Worm (Caenorhabditis elegans) whole organism, L1 larva: ENCODE data around the gene ugt-21.

ENCODE experiments used
- ceh-82 ChIP-seq, 3 experiments: fragments of 150-350 bp in 1 of 3; sonication (generic microtip) in 2 of 3; optimal IDR thresholded peaks; 2 replicates each; lab custom pipeline; 2014 to 2017; ENCODE audit warnings: missing biosample characterization in 3 of 3, missing genetic modification characterization in 3 of 3
- ceh-90 ChIP-seq: sonication (generic microtip); optimal IDR thresholded peaks from 2 replicates; lab custom pipeline; 2016; ENCODE audit warnings: missing genetic modification characterization, missing compliant biosample characterization
- efl-1 ChIP-seq, 4 experiments: fragments of 150-350 bp; optimal IDR thresholded peaks in 3 of 4; peaks in 1 of 4; 1 replicate in 1 of 4; 2 replicates in 3 of 4; lab custom pipeline; 2014; ENCODE audit warnings: missing biosample characterization in 2 of 4, missing genetic modification characterization in 2 of 4, missing genetic modification reagents in 2 of 4
- elt-3 ChIP-seq, 6 experiments: fragments of 150-350 bp in 1 of 6; sonication (generic microtip); optimal IDR thresholded peaks; 2 replicates each; lab custom pipeline; 2017 to 2018; ENCODE audit warnings: missing biosample characterization in 6 of 6, missing genetic modification characterization in 6 of 6, inconsistent platforms in 1 of 6
- lin-14 ChIP-seq: fragments of 200-800 bp; sonication (Bioruptor generic); optimal IDR thresholded peaks from 2 replicates; lab custom pipeline; 2018; ENCODE audit warnings: mild to moderate bottlenecking, missing genetic modification characterization, moderate library complexity, missing compliant biosample characterization
- nhr-76 ChIP-seq: sonication (generic microtip); optimal IDR thresholded peaks from 2 replicates; lab custom pipeline; 2017; ENCODE audit warnings: missing biosample characterization, missing genetic modification characterization
- pqm-1 ChIP-seq: sonication (generic microtip); optimal IDR thresholded peaks from 3 replicates; lab custom pipeline; 2017; ENCODE audit warnings: missing biosample characterization, missing genetic modification characterization
- skn-1 ChIP-seq: fragments of 150-350 bp; optimal IDR thresholded peaks from 2 replicates; lab custom pipeline; 2014; ENCODE audit warnings: missing biosample characterization, missing genetic modification characterization
- snpc-4 ChIP-seq: fragments of 150-350 bp; optimal IDR thresholded peaks from 2 replicates; lab custom pipeline; 2014; ENCODE audit warnings: missing biosample characterization, missing genetic modification characterization
- unc-130 ChIP-seq: fragments of 150-350 bp; optimal IDR thresholded peaks from 2 replicates; lab custom pipeline; 2017; ENCODE audit warnings: missing biosample characterization, missing genetic modification characterization, inconsistent platforms

DNA sequence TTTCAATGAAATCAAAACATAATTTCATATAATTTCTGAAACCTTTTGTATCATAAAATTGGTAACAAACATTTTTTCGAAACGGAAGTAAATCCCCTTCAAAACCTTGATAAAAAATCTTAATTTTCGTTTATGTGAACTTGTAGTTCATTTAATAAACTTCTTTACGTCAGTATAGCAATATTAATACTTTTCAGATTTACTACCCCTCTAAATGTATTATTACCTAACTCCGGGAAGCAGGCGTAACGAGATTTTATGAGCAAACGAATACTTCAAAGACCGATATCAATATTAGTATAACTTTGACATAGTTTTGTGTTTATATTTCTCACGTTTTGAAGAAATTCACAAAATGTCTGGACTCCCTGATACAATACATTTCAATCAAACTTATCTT lies 11.8 kb upstream of the ugt-21 start, which contains the start of gene sru-1:
- no peak for TF ChIP-seq lin-14 (GFP tag; lab: Kevin White, UChicago)
- no peak for TF ChIP-seq efl-1 (optimal IDR thresholded peaks at IDR 0.05; lab: Kevin White, UChicago)
- TF ChIP-seq efl-1 (GFP tag; optimal IDR thresholded peaks at IDR 0.05 in 1 of 2; lab: Kevin White, UChicago): no peak
- TF ChIP-seq elt-3 (tag; optimal IDR thresholded peaks at IDR 0.05; lab: Kevin White, UChicago): no peak
- no peak for TF ChIP-seq snpc-4 (tag; lab: Kevin White, UChicago)
- TF ChIP-seq skn-1 (tag; lab: Kevin White, UChicago): no peak
- TF ChIP-seq nhr-76 (tag; lab: Kevin White, UChicago): no peak
- TF ChIP-seq ceh-90 (tag; lab: Kevin White, UChicago): no peak
- TF ChIP-seq ceh-82 (tag; optimal IDR thresholded peaks at IDR 0.05; lab: Kevin White, UChicago): no peak
- TF ChIP-seq pqm-1: no peak
- TF ChIP-seq unc-130 (tag; lab: Kevin White, UChicago): no peak
